Worm (Caenorhabditis elegans) whole organism, L4/young adult: Measurements from ENCODE around the gene R05F9.9.
"Not testable (repeated sequence)": the region's sequence is repeated elsewhere in the genome, so short reads cannot be mapped to it uniquely, and the experiment has no call there.

Experiments used
- W03F9.2 ChIP-seq: fragments of 150-350 bp; optimal IDR thresholded peaks from 2 replicates; lab custom pipeline; 2014; ENCODE audit warnings: missing biosample characterization, missing genetic modification characterization
- dao-5 ChIP-seq: sonication (generic microtip); optimal IDR thresholded peaks from 2 replicates; lab custom pipeline; 2016; ENCODE audit warnings: missing genotype, missing genetic modification characterization, moderate library complexity, missing compliant biosample characterization
- him-1 ChIP-seq: sonication (generic microtip); optimal IDR thresholded peaks from 2 replicates; lab custom pipeline; 2016; ENCODE audit warnings: missing genotype, missing genetic modification reagents, missing genetic modification characterization, missing compliant biosample characterization

Gene R05F9.9

DNA sequence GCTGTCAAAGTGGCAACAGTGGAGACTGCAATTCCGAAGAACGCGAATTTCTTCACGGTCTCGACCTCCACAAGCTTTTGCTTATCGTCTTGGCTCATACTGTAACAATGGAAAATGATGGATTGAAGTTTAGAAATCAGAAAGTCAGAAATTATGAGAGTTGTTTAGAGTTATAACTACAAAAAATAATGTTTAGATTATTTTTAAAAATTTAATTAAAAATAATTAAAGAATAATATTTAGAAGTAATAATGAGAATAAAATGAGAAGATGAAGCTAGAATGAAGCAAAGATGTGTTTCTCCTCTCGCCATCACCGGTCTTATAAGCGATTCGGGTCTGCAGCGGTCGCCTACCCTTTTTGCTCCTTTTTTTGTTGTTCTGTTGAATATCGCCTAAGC lies 28.9 kb downstream of the R05F9.9 start, which contains the start of gene col-73:
TSS of gene col-73 (minus strand) at position 101 of the 400 bp plus-strand sequence.
- TF ChIP-seq him-1 (tag; lab: Kevin White, UChicago) (no peak), dao-5 (no peak), W03F9.2 (tag; lab: Kevin White, UChicago) (no peak)

DNA sequence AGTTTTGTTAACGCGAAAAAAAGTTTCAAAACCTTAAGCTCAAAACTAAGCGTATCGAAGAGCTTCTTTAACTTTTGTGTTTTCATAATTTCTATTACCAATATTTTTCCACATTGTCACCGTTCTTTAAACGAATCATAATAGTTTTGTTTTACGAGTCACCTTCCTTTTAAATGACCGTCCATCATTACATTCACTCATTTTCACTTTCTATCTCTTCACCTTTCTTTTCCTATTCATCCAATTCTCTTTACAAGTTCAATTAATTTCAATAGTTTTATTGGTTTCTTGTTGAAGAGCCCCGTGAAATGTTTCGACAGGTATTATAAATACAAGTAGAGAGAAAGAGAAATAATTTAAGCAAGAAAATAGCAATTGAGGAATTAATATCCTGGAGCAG lies 30.1 kb downstream of the R05F9.9 start:
- TF ChIP-seq dao-5, result no peak
- TF ChIP-seq W03F9.2 (tag; lab: Kevin White, UChicago), result no peak
- no peak for TF ChIP-seq him-1 (tag; lab: Kevin White, UChicago)

DNA sequence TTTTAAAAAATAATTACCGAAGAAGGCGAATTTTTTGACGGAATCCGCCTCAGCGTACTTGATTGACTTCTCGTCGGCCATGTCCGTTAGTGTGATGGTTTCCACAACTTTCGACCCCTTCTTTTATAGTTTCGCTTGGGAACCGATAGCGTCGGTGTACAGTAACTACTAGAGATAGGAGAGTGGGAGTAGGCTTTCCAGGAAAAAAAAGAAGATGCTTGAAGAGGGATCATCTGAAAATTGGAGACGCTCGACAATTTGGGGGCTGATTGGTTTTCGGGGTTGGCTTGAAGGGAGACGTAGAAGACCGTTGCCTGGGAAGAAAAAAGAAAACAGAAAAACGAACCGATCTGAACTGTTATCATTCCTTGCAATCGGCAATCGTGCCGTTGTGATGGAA lies 31.2 kb downstream of the R05F9.9 start, which contains the start of gene col-20:
TSS of gene col-20 (minus strand) at position 101 of the 400 bp plus-strand sequence.
- TF ChIP-seq him-1 (tag; lab: Kevin White, UChicago) (no peak), W03F9.2 (tag; lab: Kevin White, UChicago) (no peak), dao-5 (no peak)

DNA sequence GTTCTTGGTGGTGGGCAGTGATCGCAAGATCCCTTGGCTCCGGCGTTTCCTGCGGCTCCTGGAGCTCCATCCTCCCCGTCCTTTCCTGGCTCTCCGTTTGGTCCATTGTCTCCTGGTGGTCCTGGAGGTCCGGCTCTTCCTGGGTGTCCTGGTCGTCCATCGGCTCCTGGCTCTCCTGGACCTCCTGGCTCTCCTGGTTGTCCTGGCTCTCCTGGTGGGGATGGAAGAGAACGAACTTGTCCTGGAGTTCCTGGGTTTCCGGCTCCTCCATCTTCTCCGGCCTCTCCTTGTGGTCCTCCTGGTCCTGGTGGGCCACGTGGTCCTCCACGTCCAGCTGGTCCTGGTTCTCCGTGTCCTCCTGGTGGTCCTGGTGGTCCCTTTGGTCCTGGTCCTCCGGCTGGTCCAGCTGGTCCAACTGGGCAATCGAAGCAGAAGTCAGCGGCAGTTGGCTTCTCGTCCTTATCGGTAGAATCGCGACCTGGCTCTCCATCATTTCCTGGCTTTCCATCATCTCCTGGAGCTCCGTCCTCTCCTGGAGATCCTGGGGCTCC lies 32.0 kb downstream of the R05F9.9 start:
- TF ChIP-seq W03F9.2 (tag; lab: Kevin White, UChicago) (no peak), dao-5 (no peak), him-1 (tag; lab: Kevin White, UChicago) (no peak)

DNA sequence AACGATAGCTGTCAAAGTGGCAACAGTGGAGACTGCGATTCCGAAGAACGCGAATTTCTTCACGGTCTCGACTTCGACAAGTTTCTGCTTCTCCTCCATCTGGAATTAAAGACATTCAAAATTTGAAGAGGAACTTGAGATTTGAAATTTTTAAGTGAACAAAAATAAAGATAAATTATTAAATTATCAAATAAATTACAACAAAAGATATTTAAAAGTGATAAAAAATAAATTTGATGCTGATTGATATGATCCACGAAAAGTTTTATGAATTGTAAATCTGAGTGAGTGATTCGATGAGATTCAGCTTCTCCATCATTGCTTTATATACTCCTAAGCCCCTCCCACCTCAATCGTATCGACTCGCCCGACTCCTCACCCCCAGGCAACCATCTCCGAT lies 34.4 kb downstream of the R05F9.9 start, which contains the start of gene col-17:
TSS of gene col-17 (minus strand) at position 101 of the 400 bp plus-strand sequence.
- TF ChIP-seq him-1 (tag; lab: Kevin White, UChicago) (no peak), dao-5 (no peak), W03F9.2 (tag; lab: Kevin White, UChicago) (no peak)

DNA sequence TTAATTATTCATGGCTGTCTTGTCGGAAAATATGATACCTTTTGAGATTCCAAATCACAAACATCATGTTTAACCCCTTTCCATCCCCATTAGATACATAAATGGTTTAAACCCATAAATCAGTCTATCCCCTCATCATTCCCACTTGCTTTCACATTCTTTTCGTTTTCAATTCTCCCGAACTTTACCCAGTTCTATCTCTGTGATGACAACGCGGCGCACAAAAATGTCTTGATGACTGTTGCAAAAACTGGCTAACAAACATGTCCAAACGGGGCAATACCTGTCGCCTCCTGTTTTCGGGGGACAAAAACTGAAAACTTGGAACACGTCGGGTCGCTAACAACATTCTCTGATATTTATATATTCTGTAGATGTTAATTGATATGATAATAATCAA lies 35.9 kb downstream of the R05F9.9 start:
- no peak for TF ChIP-seq him-1 (tag; lab: Kevin White, UChicago)

DNA sequence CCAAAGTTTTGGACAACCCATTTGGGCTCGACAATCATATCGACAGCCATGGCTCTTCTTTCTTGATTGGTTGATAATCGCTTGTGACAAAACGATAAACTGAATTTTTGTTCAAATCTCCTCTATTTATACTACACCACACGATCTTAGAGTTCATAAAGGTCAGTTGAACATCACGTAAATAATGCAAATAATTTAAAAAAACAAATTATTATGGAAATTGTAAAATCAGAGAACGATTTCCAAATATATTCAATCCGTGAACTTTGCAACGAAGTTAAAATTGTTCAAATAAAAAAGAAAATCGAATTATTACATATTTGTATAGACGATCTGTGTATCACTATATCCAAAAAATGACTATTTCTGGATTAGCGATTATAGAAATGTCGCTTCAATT lies 38.5 kb downstream of the R05F9.9 start, which contains the start of the genes mpst-4 and F11G11.14:
TSS of gene mpst-4 (minus strand) at position 101 of the 400 bp plus-strand sequence.
TSS of gene F11G11.14 (plus strand) at position 325 of the 400 bp plus-strand sequence.
- TF ChIP-seq dao-5 (no peak), W03F9.2 (tag; lab: Kevin White, UChicago) (no peak), him-1 (tag; lab: Kevin White, UChicago) (no peak)

DNA sequence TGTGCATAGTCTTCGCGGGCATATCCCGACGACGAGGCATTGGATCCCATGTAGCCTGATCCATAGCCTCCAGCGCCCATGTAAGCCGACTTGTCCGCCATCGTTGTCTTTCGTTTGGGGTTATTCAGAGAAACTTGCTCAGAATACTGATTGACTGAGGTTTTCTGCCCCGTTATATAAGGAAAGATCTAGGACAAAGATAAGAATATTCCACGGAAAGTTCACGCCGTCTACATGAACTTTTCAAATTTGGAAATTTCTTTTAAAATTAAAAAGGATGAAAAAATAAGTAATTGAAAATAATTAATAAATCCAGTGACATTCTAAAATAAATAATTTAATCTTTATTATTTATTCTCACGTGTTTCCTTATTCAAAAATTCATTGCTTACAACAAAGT lies 41.6 kb downstream of the R05F9.9 start, which contains the start of the genes nspd-5 and F11G11.4:
TSS of gene nspd-5 (minus strand) at position 101 of the 400 bp plus-strand sequence.
TSS of gene F11G11.4 (plus strand) at position 335 of the 400 bp plus-strand sequence.
- TF ChIP-seq W03F9.2 (tag; lab: Kevin White, UChicago); him-1 (tag; lab: Kevin White, UChicago); dao-5: not testable (repeated sequence)

DNA sequence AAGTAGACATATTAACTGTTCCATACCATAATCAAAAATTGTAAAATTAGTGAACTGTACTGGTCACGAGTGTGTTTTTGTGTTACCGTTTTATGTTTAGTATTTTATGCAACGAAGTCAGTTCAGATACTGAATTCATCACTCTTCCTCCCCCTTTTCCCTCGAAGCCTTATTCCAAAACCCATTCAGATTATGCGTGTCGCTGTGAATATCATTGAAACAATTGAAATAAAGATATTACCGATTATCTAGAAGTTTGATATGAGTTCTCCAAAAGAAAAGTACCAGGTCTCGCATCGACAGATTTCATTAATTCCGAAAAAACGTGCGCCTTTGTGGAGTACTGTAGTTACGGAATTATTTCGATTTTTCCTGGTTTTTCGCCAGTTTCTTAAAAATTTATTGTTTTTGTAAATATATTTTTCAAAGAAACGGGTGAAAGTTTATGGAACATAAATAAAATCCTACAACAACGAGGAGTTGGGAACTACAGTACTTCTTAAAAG lies 42.9 kb downstream of the R05F9.9 start:
- TF ChIP-seq dao-5, result no peak

DNA sequence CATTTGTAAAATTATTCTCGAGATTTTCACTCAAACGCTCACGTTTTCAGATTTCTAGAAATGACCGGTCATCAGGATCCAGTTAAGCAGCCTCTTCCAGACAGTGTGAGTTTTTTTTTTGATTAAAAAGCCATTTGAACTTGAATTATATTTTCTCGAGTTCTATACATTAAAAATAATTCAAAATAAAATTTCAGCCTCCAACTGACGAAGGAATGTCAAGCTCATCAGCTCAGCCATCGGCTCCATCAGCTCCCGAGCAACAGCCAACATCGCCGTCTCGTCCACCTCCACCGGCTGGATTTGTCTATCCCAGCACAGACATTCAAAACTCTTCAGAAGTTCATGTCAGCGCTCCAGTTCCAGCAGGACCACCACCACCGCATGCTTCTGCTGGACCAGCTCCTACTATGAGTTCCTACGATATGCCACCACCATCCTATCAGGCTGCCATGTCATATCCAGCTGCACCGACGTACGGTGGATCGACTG lies 44.0 kb downstream of the R05F9.9 start, which contains the start of gene F11G11.5:
TSS of gene F11G11.5 (plus strand) at position 51 of the 492 bp plus-strand sequence.
- TF ChIP-seq him-1 (tag; lab: Kevin White, UChicago) (no peak), dao-5 (no peak), W03F9.2 (tag; lab: Kevin White, UChicago) (no peak)

DNA sequence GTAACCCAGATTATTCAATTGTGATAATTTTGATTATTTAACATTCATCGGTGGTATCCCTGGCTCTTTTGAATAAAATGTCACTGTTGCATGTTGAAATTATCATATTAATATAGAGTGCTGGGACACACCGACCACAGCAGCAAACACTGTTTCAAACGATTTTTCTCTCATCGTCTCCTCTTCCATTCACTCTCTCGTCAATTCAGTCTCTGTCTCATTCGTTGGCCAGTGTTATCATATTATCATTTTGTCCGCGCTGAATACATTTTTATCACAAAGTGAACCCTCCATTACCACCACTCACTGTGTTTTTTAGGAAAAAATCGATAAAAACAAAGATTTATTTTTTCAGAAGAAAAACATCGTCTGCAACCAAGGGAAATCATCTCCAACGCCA lies 44.8 kb downstream of the R05F9.9 start:
- TF ChIP-seq him-1 (tag; lab: Kevin White, UChicago), result no peak
- no peak for TF ChIP-seq dao-5
- TF ChIP-seq W03F9.2 (tag; lab: Kevin White, UChicago), result no peak

DNA sequence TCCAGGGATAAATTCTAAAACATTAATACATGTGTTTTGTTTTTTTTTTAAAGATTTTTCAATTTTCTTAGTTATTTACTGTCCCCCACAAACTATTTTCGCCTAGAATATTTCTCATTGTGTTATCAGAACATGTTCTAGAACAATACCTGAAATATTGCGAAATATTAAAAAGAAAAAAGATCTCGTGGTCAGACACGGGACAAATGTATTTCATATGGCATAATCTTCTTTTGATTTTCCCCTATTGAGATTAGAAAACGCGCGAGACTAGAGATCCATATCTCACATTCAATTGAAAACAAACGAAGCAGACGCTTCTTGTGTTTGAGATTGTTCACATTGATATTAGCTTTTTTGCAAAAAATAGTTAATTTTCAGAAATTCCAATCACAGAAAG lies 45.8 kb downstream of the R05F9.9 start:
- TF ChIP-seq dao-5 (no peak), W03F9.2 (tag; lab: Kevin White, UChicago) (peak; percentile 5), him-1 (tag; lab: Kevin White, UChicago) (no peak)

DNA sequence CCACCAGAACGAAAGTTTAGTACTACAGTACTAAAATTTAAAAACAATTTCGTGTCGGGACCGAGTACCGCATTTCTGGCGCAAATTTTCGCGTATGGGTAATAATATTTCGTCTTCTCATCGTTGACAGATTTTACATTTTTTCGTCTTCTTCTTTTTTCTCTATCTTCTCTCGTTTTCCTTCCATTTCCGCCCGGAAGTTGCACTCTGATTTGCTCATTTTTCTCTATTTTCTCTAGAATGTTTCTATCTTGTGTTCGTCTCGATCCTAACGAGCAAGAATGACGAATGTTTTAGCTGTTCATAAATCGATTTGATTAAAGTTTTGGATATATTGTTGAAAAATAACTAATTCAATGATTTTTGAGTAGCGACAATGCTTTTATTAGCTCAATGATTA lies 46.4 kb downstream of the R05F9.9 start:
- TF ChIP-seq him-1 (tag; lab: Kevin White, UChicago) (peak; percentile 0), W03F9.2 (tag; lab: Kevin White, UChicago) (no peak)

DNA sequence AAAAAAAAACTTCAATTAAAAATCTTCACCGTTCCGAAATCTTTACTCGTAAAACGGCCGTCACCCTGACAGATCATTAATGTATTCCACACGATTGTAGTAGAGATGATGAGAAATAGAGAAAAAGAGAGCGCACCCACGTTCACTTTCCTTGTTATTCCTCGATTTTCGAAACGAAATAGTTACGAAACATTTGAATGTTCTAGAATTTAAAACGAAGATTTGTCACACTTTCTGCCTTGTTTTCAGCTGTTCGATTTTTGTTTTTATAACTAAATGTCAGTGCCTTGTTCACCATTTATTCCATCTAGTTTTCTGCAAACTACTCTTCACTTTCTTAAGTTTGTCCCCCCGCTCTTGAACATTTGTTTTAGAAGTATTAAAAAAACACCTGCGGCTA lies 47.1 kb downstream of the R05F9.9 start:
- no peak for TF ChIP-seq him-1 (tag; lab: Kevin White, UChicago)
